Fruit fly (Drosophila melanogaster) Kc167 (cell line): ENCODE measurements around the gene CG11674.

Experiments
- Myc ChIP-seq: fragments of >200 bp; optimal IDR thresholded peaks from 2 replicates; lab custom pipeline; 2017; ENCODE audit warnings: missing external identifiers
- Sin3A ChIP-seq: fragments of >200 bp; optimal IDR thresholded peaks from 2 replicates; lab custom pipeline; 2018; ENCODE audit warnings: missing external identifiers
- h ChIP-seq: fragments of >200 bp; optimal IDR thresholded peaks from 3 replicates; lab custom pipeline; 2018; ENCODE audit warnings: missing external identifiers
- insv ChIP-seq: fragments of >200 bp; optimal IDR thresholded peaks from 3 replicates; lab custom pipeline; 2018; ENCODE audit warnings: missing external identifiers
- psq ChIP-seq: fragments of >200 bp; optimal IDR thresholded peaks from 2 replicates; lab custom pipeline; 2017; ENCODE audit warnings: missing external identifiers

- TF ChIP-seq insv (lab: Kevin White, UChicago) (no peak), Sin3A (lab: Kevin White, UChicago) (no peak), Myc (lab: Kevin White, UChicago) (no peak), psq (lab: Kevin White, UChicago) (no peak), h (lab: Kevin White, UChicago) (no peak)
Observed at dm6 chrX:14180728-14181127, 45.0 kb downstream of the CG11674 start, which contains the start of gene CG11584.
